Fruit fly (Drosophila melanogaster): ENCODE measurements around the gene CG33509.

- TF ChIP-seq CkIIα-i1 (GFP tag; IDR thresholded peaks at IDR 0.05), result no peak
- TF ChIP-seq Abd-B (GFP tag; optimal IDR thresholded peaks at IDR 0.05), result no peak
- no peak for TF ChIP-seq Med (GFP tag)
- no peak for TF ChIP-seq CG15514 (GFP tag; optimal IDR thresholded peaks at IDR 0.05)
- TF ChIP-seq cato (GFP tag; optimal IDR thresholded peaks at IDR 0.05; ENCODE audit: borderline replicate concordance), result no peak
- no peak for TF ChIP-seq abd-A (tag; optimal IDR thresholded peaks at IDR 0.05)
- TF ChIP-seq Gug (GFP tag; IDR thresholded peaks at IDR 0.05), result no peak
- TF ChIP-seq Elba2 (GFP tag; optimal IDR thresholded peaks at IDR 0.05), result no peak
- no peak for TF ChIP-seq CG5180 (GFP tag; optimal IDR thresholded peaks at IDR 0.05)
- no peak for TF ChIP-seq H15 (GFP tag; IDR thresholded peaks at IDR 0.05)
- no peak for TF ChIP-seq trh (GFP tag; optimal IDR thresholded peaks at IDR 0.05)
Measured at dm6 chr2L:21072389-21072788, 13.9 kb downstream of the CG33509 start.
